Worm (Caenorhabditis elegans): ENCODE results near the gene pkg-2.

pkg-2 gene

DNA sequence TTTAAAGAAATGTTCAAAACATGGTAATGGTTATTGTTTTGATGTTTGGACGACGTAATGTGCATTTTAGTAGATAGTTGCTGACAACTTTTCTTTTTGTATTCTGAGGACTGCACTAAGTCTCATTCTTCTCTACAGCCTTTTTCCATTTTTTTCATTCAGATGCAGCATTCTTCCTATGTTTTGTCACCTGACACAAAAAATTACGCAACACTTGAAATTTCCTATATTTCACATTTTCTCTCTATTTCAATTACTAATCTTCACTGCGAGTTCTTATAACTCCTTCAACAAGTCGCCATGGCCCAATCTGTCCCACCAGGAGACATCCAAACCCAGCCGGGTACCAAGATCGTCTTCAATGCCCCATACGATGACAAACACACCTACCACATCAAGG lies 50.4 kb downstream of the pkg-2 start, which contains the start of gene Y59H11AM.1:
Gene Y59H11AM.1 (plus strand): TSS at position 301 of the 400 bp plus-strand sequence.
- no peak for TF ChIP-seq D1046.2 (GFP tag; IDR thresholded peaks at IDR 0.05)
- TF ChIP-seq mep-1 (tag; optimal IDR thresholded peaks at IDR 0.05): no peak
- TF ChIP-seq cey-2 (tag; optimal IDR thresholded peaks at IDR 0.05; ENCODE audit: borderline replicate concordance, insufficient read depth): no peak
- no peak for TF ChIP-seq rbr-2 (tag; optimal IDR thresholded peaks at IDR 0.05)
- TF ChIP-seq pqm-1 (tag; optimal IDR thresholded peaks at IDR 0.05): no peak
- TF ChIP-seq nhr-111 (GFP tag; optimal IDR thresholded peaks at IDR 0.05): no peak
- no peak for TF ChIP-seq ZK546.5 (tag; optimal IDR thresholded peaks at IDR 0.05)
- TF ChIP-seq daf-16 (GFP tag; optimal IDR thresholded peaks at IDR 0.05): no peak
- TF ChIP-seq daf-16 (tag; optimal IDR thresholded peaks at IDR 0.05): no peak
- TF ChIP-seq ztf-7 (tag; optimal IDR thresholded peaks at IDR 0.05): no peak
- no peak for TF ChIP-seq ces-1 (GFP tag; optimal IDR thresholded peaks at IDR 0.05)
- no peak for TF ChIP-seq lin-13 (GFP tag; optimal IDR thresholded peaks at IDR 0.05)
- TF ChIP-seq T26A8.4 (GFP tag; IDR thresholded peaks at IDR 0.05): no peak
- no peak for TF ChIP-seq aha-1 (tag)
- no peak for TF ChIP-seq vab-7 (GFP tag; IDR thresholded peaks at IDR 0.05)
- no peak for TF ChIP-seq hlh-30 (tag; optimal IDR thresholded peaks at IDR 0.05; ENCODE audit: insufficient read depth)
- TF ChIP-seq nhr-102 (tag; optimal IDR thresholded peaks at IDR 0.05): no peak
- TF ChIP-seq mdt-29 (GFP tag; IDR thresholded peaks at IDR 0.05): no peak

DNA sequence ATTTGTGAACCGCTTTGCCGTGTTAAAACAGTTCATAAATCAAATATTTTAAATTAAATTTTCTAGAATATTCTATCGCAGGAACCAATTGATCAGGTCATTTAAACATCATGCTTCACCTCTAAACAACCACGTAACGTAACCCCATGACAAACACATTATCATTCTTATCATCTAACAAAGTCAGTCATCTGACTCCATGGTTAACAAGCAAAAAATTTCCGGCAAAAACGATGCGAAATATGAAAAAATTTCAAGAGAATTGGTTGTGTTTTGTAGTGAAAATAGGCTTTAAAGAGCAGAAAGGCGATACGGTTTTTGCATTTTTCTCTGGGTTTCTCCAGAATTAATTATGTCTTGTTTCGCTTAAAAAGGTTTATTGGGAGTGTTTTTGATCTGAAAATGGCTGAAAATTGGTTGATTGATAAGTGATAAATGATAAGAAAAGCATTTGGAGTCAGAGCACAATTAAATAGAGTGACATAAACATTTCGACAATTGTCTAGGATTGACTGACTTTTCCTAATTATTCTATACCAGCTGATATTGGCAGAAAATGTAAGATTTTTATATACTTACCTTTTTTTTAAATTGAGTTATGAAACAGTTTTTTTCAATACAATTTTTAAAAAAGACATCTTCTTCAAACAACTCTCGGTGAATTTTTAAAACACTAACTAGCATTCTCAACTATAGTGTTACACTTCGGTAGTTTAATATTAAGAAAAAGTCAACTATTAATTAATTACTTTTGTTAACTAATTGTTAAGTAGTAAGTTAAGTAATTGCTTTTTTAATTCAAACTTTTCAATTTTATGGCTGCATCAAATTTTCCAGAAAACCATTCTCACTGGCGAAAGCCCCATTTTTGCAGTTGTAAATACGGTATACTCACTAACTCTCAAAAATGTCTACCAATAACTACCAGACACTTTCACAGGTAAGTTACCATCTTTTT lies 64.7 kb downstream of the pkg-2 start, which contains the start of gene catp-7:
Gene catp-7 (plus strand): TSS at position 908 of the 958 bp plus-strand sequence.
- peak; percentile 36 for TF ChIP-seq T20F7.1 (GFP tag; optimal IDR thresholded peaks at IDR 0.05)
- peak; percentile 1 for TF ChIP-seq nhr-77 (tag; optimal IDR thresholded peaks at IDR 0.05)
- TF ChIP-seq nhr-48 (tag; optimal IDR thresholded peaks at IDR 0.05): peak; percentile 39
- TF ChIP-seq lin-1 (GFP tag; IDR thresholded peaks at IDR 0.05): peak; percentile 11; the same call in 1 of the 2 replicates
- no peak for TF ChIP-seq mdl-1 (tag; optimal IDR thresholded peaks at IDR 0.05)
- no peak for TF ChIP-seq mdt-29 (GFP tag; IDR thresholded peaks at IDR 0.05)
- no peak for TF ChIP-seq rbr-2 (tag; optimal IDR thresholded peaks at IDR 0.05)
- peak; percentile 77 for TF ChIP-seq hlh-11 (tag; optimal IDR thresholded peaks at IDR 0.05)
- peak; percentile 64 for TF ChIP-seq dve-1 (tag; optimal IDR thresholded peaks at IDR 0.05; ENCODE audit: insufficient read depth)
- TF ChIP-seq mes-2 (tag; optimal IDR thresholded peaks at IDR 0.05; ENCODE audit: poor library complexity, severe bottlenecking): peak; percentile 3
- peak in 1 of 2 experiments; percentile 33 for TF ChIP-seq hif-1 (tag; optimal IDR thresholded peaks at IDR 0.05)
- TF ChIP-seq tra-1 (GFP tag; IDR thresholded peaks at IDR 0.05): 0 out of 2 replicates have a peak, but pooled peaks have one; percentile 6
- peak; percentile 94 for TF ChIP-seq nhr-28 (tag; optimal IDR thresholded peaks at IDR 0.05)
- TF ChIP-seq aha-1 (tag): peak; percentile 38
- peak; percentile 65 for TF ChIP-seq pqm-1 (tag; optimal IDR thresholded peaks at IDR 0.05)
- TF ChIP-seq nhr-102 (tag; optimal IDR thresholded peaks at IDR 0.05): peak; percentile 58
- no peak for TF ChIP-seq unc-39 (tag; optimal IDR thresholded peaks at IDR 0.05)
- TF ChIP-seq daf-16 (GFP tag; optimal IDR thresholded peaks at IDR 0.05): no peak
- peak; percentile 88 for TF ChIP-seq daf-16 (tag; optimal IDR thresholded peaks at IDR 0.05)
- TF ChIP-seq unc-130 (GFP tag; optimal IDR thresholded peaks at IDR 0.05): no peak
- TF ChIP-seq hlh-30 (tag; optimal IDR thresholded peaks at IDR 0.05; ENCODE audit: insufficient read depth): peak; percentile 69
- peak; percentile 74 for TF ChIP-seq nhr-10 (tag; optimal IDR thresholded peaks at IDR 0.05)

DNA sequence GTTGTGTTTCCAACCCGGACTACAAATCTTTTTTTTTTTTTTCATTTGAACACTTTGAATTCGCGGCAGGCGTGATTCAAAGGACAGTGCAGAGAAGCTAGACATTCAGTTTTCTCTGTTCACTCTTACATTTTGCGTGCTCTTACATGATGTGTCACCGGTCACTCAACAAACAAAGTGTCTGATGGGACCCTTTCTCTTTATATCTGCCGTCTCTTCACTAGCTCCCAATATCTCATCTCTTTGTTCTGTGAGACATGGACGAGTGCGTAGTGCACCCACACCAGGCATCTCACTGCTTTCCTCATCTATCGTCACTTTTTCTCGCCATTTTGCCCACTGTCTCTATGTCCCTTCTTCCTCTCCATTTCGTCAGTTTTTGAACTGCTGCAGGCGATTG lies 66.4 kb downstream of the pkg-2 start:
- TF ChIP-seq lin-1 (GFP tag; IDR thresholded peaks at IDR 0.05): no peak
- peak; percentile 71 for TF ChIP-seq rbr-2 (tag; optimal IDR thresholded peaks at IDR 0.05)
- peak; percentile 30 to 51 for TF ChIP-seq lsy-2 (tag; optimal IDR thresholded peaks at IDR 0.05)
- no peak for TF ChIP-seq ceh-44 (GFP tag; IDR thresholded peaks at IDR 0.05)
- no peak for TF ChIP-seq pha-4 (GFP tag; IDR thresholded peaks at IDR 0.05)
- TF ChIP-seq pha-4 (tag; optimal IDR thresholded peaks at IDR 0.05): peak; percentile 40
- no peak; the same call in 1 of the 2 replicates for TF ChIP-seq hmg-1.1 (GFP tag; IDR thresholded peaks at IDR 0.05)
- TF ChIP-seq nhr-6 (tag; optimal IDR thresholded peaks at IDR 0.05): peak; percentile 10
- TF ChIP-seq nhr-25 (tag; optimal IDR thresholded peaks at IDR 0.05; ENCODE audit: borderline replicate concordance, insufficient read depth): peak; percentile 9
- 0 out of 2 replicates have a peak, but pooled peaks have one; percentile 12 for TF ChIP-seq php-3 (GFP tag; IDR thresholded peaks at IDR 0.05)
- TF ChIP-seq mdl-1 (tag; optimal IDR thresholded peaks at IDR 0.05): peak in 1 of 2 experiments; percentile 26
- TF ChIP-seq mxl-3 (GFP tag; optimal IDR thresholded peaks at IDR 0.05): peak; percentile 29
- no peak for TF ChIP-seq duxl-1 (tag; optimal IDR thresholded peaks at IDR 0.05; ENCODE audit: poor library complexity)
- peak; percentile 50 for TF ChIP-seq hlh-30 (tag; optimal IDR thresholded peaks at IDR 0.05; ENCODE audit: insufficient read depth)
- TF ChIP-seq lir-3 (tag; optimal IDR thresholded peaks at IDR 0.05): no peak
- no peak for TF ChIP-seq zip-11 (GFP tag; IDR thresholded peaks at IDR 0.05)
- no peak for TF ChIP-seq nhr-111 (GFP tag; optimal IDR thresholded peaks at IDR 0.05)
- peak; percentile 89 for TF ChIP-seq aha-1 (tag)
